Worm (Caenorhabditis elegans): Measurements from ENCODE around the gene abts-4.

DNA sequence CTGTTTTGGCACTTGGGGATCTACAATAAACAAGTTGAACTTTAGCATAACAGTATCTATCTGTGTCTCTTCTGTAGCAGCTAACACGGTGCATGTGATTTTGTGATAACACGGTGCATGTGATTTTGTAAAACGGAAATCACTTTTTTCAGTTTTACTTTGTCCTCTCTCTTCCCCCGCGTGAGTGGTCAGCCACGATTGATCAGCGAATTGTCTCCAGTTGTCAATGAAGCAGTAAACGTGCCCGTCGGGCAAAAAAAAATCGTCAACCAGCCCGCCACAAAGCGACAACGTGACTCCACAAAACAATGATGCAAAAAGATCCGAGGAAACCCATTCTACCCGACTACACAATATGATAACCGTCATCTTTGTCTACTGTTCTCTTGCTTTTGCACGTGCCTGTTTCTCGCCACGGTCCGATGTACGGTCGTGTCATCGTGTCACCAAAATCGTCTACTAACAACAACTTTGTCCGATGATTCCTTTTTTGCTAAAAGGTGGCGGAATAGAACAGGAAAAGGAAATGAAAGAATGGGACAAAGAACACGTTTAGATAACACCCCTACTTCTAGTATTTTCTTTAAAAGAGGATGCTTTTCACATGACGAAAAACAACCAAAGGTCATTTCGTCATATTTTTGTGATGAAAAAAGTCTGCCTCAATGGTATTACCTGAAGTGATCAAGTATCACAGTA is 12.3 kb downstream of the abts-4 start:
- TF ChIP-seq tbx-7 (tag; optimal IDR thresholded peaks at IDR 0.05), result no peak
- peak; percentile 1 for TF ChIP-seq pqm-1 (tag; optimal IDR thresholded peaks at IDR 0.05)
- TF ChIP-seq ahr-1 (tag; optimal IDR thresholded peaks at IDR 0.05), result no peak
- no peak for TF ChIP-seq dmd-4 (tag; optimal IDR thresholded peaks at IDR 0.05; ENCODE audit: borderline replicate concordance)
- no peak for TF ChIP-seq unc-55 (GFP tag; optimal IDR thresholded peaks at IDR 0.05)
- TF ChIP-seq sox-2 (GFP tag; IDR thresholded peaks at IDR 0.05), result no peak
- TF ChIP-seq rnt-1 (tag; optimal IDR thresholded peaks at IDR 0.05), result no peak
- no peak for TF ChIP-seq C08G9.2 (tag; optimal IDR thresholded peaks at IDR 0.05)
- TF ChIP-seq K02D7.2 (tag; optimal IDR thresholded peaks at IDR 0.05), result no peak
- TF ChIP-seq sdc-2 (tag; optimal IDR thresholded peaks at IDR 0.05), result no peak
- TF ChIP-seq fkh-6 (tag; optimal IDR thresholded peaks at IDR 0.05), result no peak

Data from whole organism, late embryonic.